Fruit fly (Drosophila melanogaster) whole organism, prepupa: ENCODE results near the gene CG3164.

Experiments used
- Blimp-1 ChIP-seq: fragments of 200-800 bp; sonication (Bioruptor generic); optimal IDR thresholded peaks from 3 replicates; lab custom pipeline; 2017; ENCODE audit warnings: missing biosample characterization, missing genetic modification characterization, mild to moderate bottlenecking, moderate library complexity, missing genetic modification reagents
- CG10631 ChIP-seq: fragments of 200-800 bp; sonication (Bioruptor generic); optimal IDR thresholded peaks from 2 replicates; lab custom pipeline; 2016; ENCODE audit warnings: missing biosample characterization, missing genetic modification characterization
- CG10669 ChIP-seq: fragments of 200-800 bp; sonication (Bioruptor generic); optimal IDR thresholded peaks from 3 replicates; lab custom pipeline; 2018; ENCODE audit warnings: missing biosample characterization, mild to moderate bottlenecking, missing genetic modification characterization, moderate library complexity
- CG11902 ChIP-seq: fragments of 200-800 bp; sonication (Bioruptor generic); optimal IDR thresholded peaks from 3 replicates; lab custom pipeline; 2016; ENCODE audit warnings: missing biosample characterization, missing genetic modification characterization
- CG15336 ChIP-seq: fragments of 200-800 bp; sonication (Bioruptor generic); IDR thresholded peaks from 2 replicates; pipeline ENCODE4 v1.3.6; 2022; ENCODE audit warnings: missing biosample characterization, missing genetic modification characterization
- CG1621 ChIP-seq: fragments of 200-800 bp; sonication (Bioruptor generic); optimal IDR thresholded peaks from 3 replicates; lab custom pipeline; 2018; ENCODE audit warnings: missing biosample characterization, mild to moderate bottlenecking, missing genetic modification characterization
- CG3032 ChIP-seq: fragments of 200-800 bp; optimal IDR thresholded peaks from 2 replicates; lab custom pipeline; 2019; ENCODE audit warnings: missing biosample characterization, mild to moderate bottlenecking, missing genetic modification characterization, moderate library complexity
- CG31627 ChIP-seq: fragments of 200-800 bp; sonication (Bioruptor generic); optimal IDR thresholded peaks from 3 replicates; lab custom pipeline; 2016; ENCODE audit warnings: missing biosample characterization, missing genetic modification characterization
- CG32006 ChIP-seq: fragments of 200-800 bp; sonication (Bioruptor generic); optimal IDR thresholded peaks from 3 replicates; lab custom pipeline; 2017; ENCODE audit warnings: missing biosample characterization, mild to moderate bottlenecking, missing genetic modification characterization
- CG3919 ChIP-seq: fragments of 200-800 bp; sonication (Bioruptor generic); optimal IDR thresholded peaks from 3 replicates; lab custom pipeline; 2016; ENCODE audit warnings: missing biosample characterization, missing genetic modification characterization
- CG4318 ChIP-seq: fragments of 200-800 bp; sonication (Bioruptor generic); optimal IDR thresholded peaks from 3 replicates; lab custom pipeline; 2017; ENCODE audit warnings: missing biosample characterization, mild to moderate bottlenecking, missing genetic modification characterization
- CG6163 ChIP-seq: fragments of 200-800 bp; sonication (Bioruptor generic); IDR thresholded peaks from 3 replicates; pipeline ENCODE4 v1.3.6; 2022; ENCODE audit warnings: missing biosample characterization, missing genetic modification characterization
- CG6792 ChIP-seq: fragments of 200-800 bp; sonication (Bioruptor generic); optimal IDR thresholded peaks from 3 replicates; lab custom pipeline; 2016; ENCODE audit warnings: missing biosample characterization, missing genetic modification characterization
- CG6854 ChIP-seq: fragments of 200-800 bp; sonication (Bioruptor generic); optimal IDR thresholded peaks from 2 replicates; lab custom pipeline; 2017; ENCODE audit warnings: missing biosample characterization, mild to moderate bottlenecking, missing genetic modification characterization
- Eip75B ChIP-seq: fragments of 200-800 bp; sonication (Bioruptor generic); optimal IDR thresholded peaks from 3 replicates; lab custom pipeline; 2016; ENCODE audit warnings: missing biosample characterization, missing genetic modification characterization
- Eip78C ChIP-seq: fragments of 200-800 bp; sonication (Bioruptor generic); peaks from one replicate; lab custom pipeline; 2016; ENCODE audit warnings: missing biosample characterization, missing genetic modification characterization
- Eip93F ChIP-seq: fragments of 200-800 bp; sonication (Bioruptor generic); optimal IDR thresholded peaks from 2 replicates; lab custom pipeline; 2016; ENCODE audit warnings: missing biosample characterization, mild to moderate bottlenecking, missing genetic modification characterization
- Ets21C ChIP-seq: fragments of 200-800 bp; sonication (Bioruptor generic); optimal IDR thresholded peaks from 3 replicates; lab custom pipeline; 2016; ENCODE audit warnings: missing biosample characterization, missing genetic modification characterization
- Ets96B ChIP-seq: fragments of 200-800 bp; optimal IDR thresholded peaks from 2 replicates; lab custom pipeline; 2019; ENCODE audit warnings: missing biosample characterization, mild to moderate bottlenecking, missing genetic modification characterization, moderate library complexity
- Hr38 ChIP-seq: sonication (Bioruptor generic); optimal IDR thresholded peaks from 2 replicates; lab custom pipeline; 2016; ENCODE audit warnings: missing biosample characterization, missing genetic modification characterization
- Hr4 ChIP-seq: fragments of 200-800 bp; sonication (Bioruptor generic); optimal IDR thresholded peaks from 3 replicates; lab custom pipeline; 2016; ENCODE audit warnings: missing biosample characterization, missing genetic modification characterization
- Lpt ChIP-seq: fragments of 200-800 bp; sonication (Bioruptor generic); optimal IDR thresholded peaks from 3 replicates; lab custom pipeline; 2016; ENCODE audit warnings: missing biosample characterization, missing genetic modification characterization
- Met ChIP-seq: fragments of 200-800 bp; sonication (Bioruptor generic); optimal IDR thresholded peaks from 3 replicates; lab custom pipeline; 2016; ENCODE audit warnings: missing biosample characterization, missing genetic modification characterization
- OdsH ChIP-seq: fragments of 200-800 bp; sonication (Bioruptor generic); optimal IDR thresholded peaks from 3 replicates; lab custom pipeline; 2016; ENCODE audit warnings: missing biosample characterization, missing genetic modification characterization
- Smox ChIP-seq: fragments of 200-800 bp; sonication (Bioruptor generic); optimal IDR thresholded peaks from 3 replicates; lab custom pipeline; 2016; ENCODE audit warnings: missing biosample characterization, missing genetic modification characterization
- Sox14 ChIP-seq: fragments of 200-800 bp; sonication (Bioruptor generic); optimal IDR thresholded peaks from 3 replicates; lab custom pipeline; 2016; ENCODE audit warnings: missing biosample characterization, missing genetic modification characterization
- Sox15 ChIP-seq: fragments of 200-800 bp; sonication (Bioruptor generic); optimal IDR thresholded peaks from 3 replicates; lab custom pipeline; 2016; ENCODE audit warnings: missing biosample characterization, missing genetic modification characterization
- acj6 ChIP-seq: fragments of 200-800 bp; sonication (Bioruptor generic); optimal IDR thresholded peaks from 3 replicates; lab custom pipeline; 2016; ENCODE audit warnings: missing biosample characterization, missing genetic modification characterization
- dac ChIP-seq: fragments of 200-800 bp; sonication (Bioruptor generic); optimal IDR thresholded peaks from 2 replicates; lab custom pipeline; 2017; ENCODE audit warnings: missing biosample characterization, mild to moderate bottlenecking, missing genetic modification characterization
- esn ChIP-seq: fragments of 200-800 bp; sonication (Bioruptor generic); optimal IDR thresholded peaks from 2 replicates; lab custom pipeline; 2016; ENCODE audit warnings: missing biosample characterization, mild to moderate bottlenecking, missing genetic modification characterization, moderate library complexity
- fkh ChIP-seq: fragments of 200-800 bp; sonication (Bioruptor generic); optimal IDR thresholded peaks from 3 replicates; lab custom pipeline; 2017; ENCODE audit warnings: missing biosample characterization, mild to moderate bottlenecking, missing genetic modification characterization, moderate library complexity
- salr ChIP-seq, 2 experiments: fragments of 200-800 bp; sonication (Bioruptor generic); optimal IDR thresholded peaks; 3 replicates each; lab custom pipeline; 2016 to 2018; ENCODE audit warnings: missing biosample characterization in 2 of 2, missing genetic modification characterization in 2 of 2, mild to moderate bottlenecking in 1 of 2
- ss ChIP-seq, 2 experiments: fragments of 200-800 bp; sonication (Bioruptor generic); optimal IDR thresholded peaks; 2 replicates in 1 of 2; 3 replicates in 1 of 2; lab custom pipeline; 2017 to 2018; ENCODE audit warnings: mild to moderate bottlenecking in 2 of 2, missing biosample characterization in 2 of 2, missing genetic modification characterization in 2 of 2, moderate library complexity in 1 of 2
- svp ChIP-seq: fragments of 200-800 bp; sonication (Bioruptor generic); peaks from one replicate; lab custom pipeline; 2016; ENCODE audit warnings: missing biosample characterization, missing genetic modification characterization
- vri ChIP-seq: fragments of 200-800 bp; sonication (Bioruptor generic); optimal IDR thresholded peaks from 3 replicates; lab custom pipeline; 2016; ENCODE audit warnings: missing biosample characterization, mild to moderate bottlenecking, missing genetic modification characterization

CG3164 gene

dm6 chr2L:153142-153541 is 22.6 kb upstream of the CG3164 start, which contains the start of gene CG42399:
Gene CG42399, minus strand, starts transcription at chr2L:153300.
- TF ChIP-seq CG6854 (GFP tag; lab: Kevin White, UChicago) (no peak), Hr38 (no peak), svp (no peak), vri (no peak), Ets96B (tag; lab: Kevin White, UChicago) (no peak), Blimp-1 (no peak), Eip78C (GFP tag; lab: Kevin White, UChicago) (no peak)

- TF ChIP-seq vri = no peak
- no peak for TF ChIP-seq CG4318 (GFP tag; lab: Kevin White, UChicago)
- TF ChIP-seq CG3032 = no peak
- no peak for TF ChIP-seq acj6 (GFP tag; lab: Kevin White, UChicago)
- TF ChIP-seq Lpt = no peak
- no peak for TF ChIP-seq Ets21C (GFP tag; lab: Kevin White, UChicago)
- TF ChIP-seq Sox14 (GFP tag; lab: Kevin White, UChicago) = no peak
- no peak for TF ChIP-seq salr (GFP tag; optimal IDR thresholded peaks at IDR 0.05; lab: Kevin White, UChicago)
- TF ChIP-seq esn (GFP tag; lab: Kevin White, UChicago) = no peak
- TF ChIP-seq Sox15 (GFP tag; lab: Kevin White, UChicago) = no peak
- TF ChIP-seq Eip93F (GFP tag; lab: Kevin White, UChicago) = no peak
- no peak for TF ChIP-seq CG6854 (GFP tag; lab: Kevin White, UChicago)
- TF ChIP-seq Ets96B (tag; lab: Kevin White, UChicago) = no peak
- no peak for TF ChIP-seq CG6792 (GFP tag; lab: Kevin White, UChicago)
- TF ChIP-seq Hr4 (GFP tag; lab: Kevin White, UChicago) = no peak
- TF ChIP-seq svp = no peak
- TF ChIP-seq dac (GFP tag; lab: Kevin White, UChicago) = no peak
- TF ChIP-seq Eip78C (GFP tag; lab: Kevin White, UChicago) = no peak
- no peak for TF ChIP-seq CG10669 (GFP tag; lab: Kevin White, UChicago)
- TF ChIP-seq CG6163 (GFP tag; lab: Robert Waterston, UW) = no peak
These were observed 15.9 kb upstream of the CG3164 start for dm6 chr2L:146503-146902.

- TF ChIP-seq CG6792 (GFP tag; lab: Kevin White, UChicago) (no peak), CG31627 (no peak), OdsH (GFP tag; lab: Kevin White, UChicago) (no peak), CG1621 (tag; lab: Kevin White, UChicago) (peak; percentile 83), Eip75B (no peak), Smox (GFP tag; lab: Kevin White, UChicago) (no peak), acj6 (GFP tag; lab: Kevin White, UChicago) (no peak), Sox15 (GFP tag; lab: Kevin White, UChicago) (no peak)
These were observed 12.5 kb upstream of the CG3164 start, which contains the start of the genes CG31974 and CG11454 for dm6 chr2L:143088-143487. Gene CG31974, minus strand, starts transcription at chr2L:143091. Gene CG11454, plus strand, starts transcription at chr2L:143323.

dm6 chr2L:140849-141248 is 10.3 kb upstream of the CG3164 start, which contains the start of the genes CG31975 and ovm:
Gene CG31975, minus strand, starts transcription at chr2L:140992.
Gene ovm, minus strand, starts transcription at chr2L:140992.
- TF ChIP-seq vri (no peak), ss (GFP tag; optimal IDR thresholded peaks at IDR 0.05; lab: Kevin White, UChicago) (no peak), Sox14 (GFP tag; lab: Kevin White, UChicago) (no peak), svp (peak; percentile 70), CG3919 (GFP tag; lab: Kevin White, UChicago) (no peak), Hr38 (no peak)

DNA sequence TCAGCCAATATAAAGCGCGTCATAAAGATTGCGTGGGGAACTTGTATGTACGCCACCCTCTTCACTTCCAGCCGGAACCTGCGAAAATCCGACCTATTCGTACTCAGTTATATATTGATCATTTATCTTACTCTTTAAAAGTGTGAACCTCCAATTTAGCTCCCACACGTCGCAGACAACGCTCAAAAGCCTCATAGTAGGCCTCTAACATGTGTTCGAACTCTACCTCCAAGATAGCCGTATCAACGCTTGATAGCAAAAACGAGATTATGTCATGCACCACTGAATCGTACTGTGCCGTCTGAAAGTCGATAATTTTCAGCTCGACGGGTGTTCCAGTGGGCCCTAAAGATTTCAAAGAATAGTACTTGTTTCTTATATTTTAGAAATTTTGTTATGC is 9.0 kb upstream of the CG3164 start:
- no peak for TF ChIP-seq CG3032
- TF ChIP-seq CG11902 (GFP tag; lab: Kevin White, UChicago) = no peak
- TF ChIP-seq fkh (GFP tag; lab: Kevin White, UChicago) = no peak
- no peak for TF ChIP-seq CG6792 (GFP tag; lab: Kevin White, UChicago)
- peak; percentile 19 for TF ChIP-seq Eip78C (GFP tag; lab: Kevin White, UChicago)
- TF ChIP-seq CG10631 (GFP tag; lab: Kevin White, UChicago) = peak; percentile 3
- TF ChIP-seq Met (GFP tag; lab: Kevin White, UChicago) = peak; percentile 21
- no peak for TF ChIP-seq Hr38
- TF ChIP-seq CG1621 (tag; lab: Kevin White, UChicago) = no peak
- TF ChIP-seq CG4318 (GFP tag; lab: Kevin White, UChicago) = no peak
- no peak for TF ChIP-seq CG32006 (GFP tag; lab: Kevin White, UChicago)
- no peak for TF ChIP-seq Sox14 (GFP tag; lab: Kevin White, UChicago)
- TF ChIP-seq svp = peak; percentile 61
- TF ChIP-seq CG15336 (GFP tag; lab: Robert Waterston, UW) = no peak
- TF ChIP-seq Lpt = no peak
- TF ChIP-seq salr (GFP tag; optimal IDR thresholded peaks at IDR 0.05; lab: Kevin White, UChicago) = no peak
- peak; percentile 90 for TF ChIP-seq vri
- TF ChIP-seq, all 60 proteins: peak for 5
